Fruit fly (Drosophila melanogaster) whole organism, embryonic: Measurements from ENCODE around the gene Pdcd4.

Experiments used
- ATbp ChIP-seq: fragments of 200-800 bp; sonication (Bioruptor generic); optimal IDR thresholded peaks from 2 replicates; lab custom pipeline; 2017; ENCODE audit warnings: missing biosample characterization, mild to moderate bottlenecking, missing genetic modification characterization, missing genetic modification reagents
- CG10267 ChIP-seq: fragments of 200-800 bp; sonication (Bioruptor generic); optimal IDR thresholded peaks from 2 replicates; lab custom pipeline; 2018; ENCODE audit warnings: missing biosample characterization, mild to moderate bottlenecking, missing genetic modification characterization, moderate library complexity
- CG10979 ChIP-seq: fragments of 200-800 bp; sonication (Bioruptor generic); optimal IDR thresholded peaks from 2 replicates; lab custom pipeline; 2018; ENCODE audit warnings: missing biosample characterization, mild to moderate bottlenecking, missing genetic modification characterization, moderate library complexity
- CG12236 ChIP-seq: fragments of 200-800 bp; sonication (Bioruptor generic); optimal IDR thresholded peaks from 2 replicates; lab custom pipeline; 2016; ENCODE audit warnings: missing biosample characterization, missing genetic modification characterization
- CG14710 ChIP-seq: fragments of 200-800 bp; sonication (Bioruptor generic); optimal IDR thresholded peaks from 3 replicates; lab custom pipeline; 2019; ENCODE audit warnings: missing biosample characterization, mild to moderate bottlenecking, missing genetic modification characterization, moderate library complexity
- CG17385 ChIP-seq: fragments of 200-800 bp; sonication (Bioruptor generic); optimal IDR thresholded peaks from 3 replicates; lab custom pipeline; 2018; ENCODE audit warnings: missing biosample characterization, mild to moderate bottlenecking, missing genetic modification characterization
- CG17802 ChIP-seq: fragments of 200-800 bp; sonication (Bioruptor generic); optimal IDR thresholded peaks from 2 replicates; lab custom pipeline; 2018; ENCODE audit warnings: missing biosample characterization, mild to moderate bottlenecking, missing genetic modification characterization, moderate library complexity
- CG2129 ChIP-seq: fragments of 200-800 bp; sonication (Bioruptor generic); IDR thresholded peaks from 2 replicates; pipeline ENCODE4 v1.3.6; 2022; ENCODE audit warnings: missing biosample characterization, missing genetic modification characterization; ENCODE audit not compliant: partially characterized antibody
- CG4820 ChIP-seq: fragments of 200-800 bp; sonication (Bioruptor generic); optimal IDR thresholded peaks from 3 replicates; lab custom pipeline; 2016; ENCODE audit warnings: missing biosample characterization, missing genetic modification characterization
- CG6254 ChIP-seq: fragments of 200-800 bp; sonication (Bioruptor generic); optimal IDR thresholded peaks from 3 replicates; lab custom pipeline; 2017; ENCODE audit warnings: mild to moderate bottlenecking, missing biosample characterization, missing genetic modification reagents, missing genetic modification characterization
- CG7928 ChIP-seq: fragments of 200-800 bp; sonication (Bioruptor generic); optimal IDR thresholded peaks from 2 replicates; lab custom pipeline; 2017; ENCODE audit warnings: missing biosample characterization, mild to moderate bottlenecking, missing genetic modification characterization
- D19B ChIP-seq: fragments of 200-800 bp; sonication (Bioruptor generic); optimal IDR thresholded peaks from 2 replicates; lab custom pipeline; 2017; ENCODE audit warnings: missing biosample characterization, mild to moderate bottlenecking, missing genetic modification characterization
- Dad ChIP-seq: fragments of 200-800 bp; sonication (Bioruptor generic); optimal IDR thresholded peaks from 3 replicates; lab custom pipeline; 2016; ENCODE audit warnings: missing biosample characterization, missing genetic modification characterization
- Doc2 ChIP-seq: fragments of 200-800 bp; sonication (Bioruptor generic); IDR thresholded peaks from 2 replicates; pipeline ENCODE4 v1.3.6; 2022; ENCODE audit warnings: missing biosample characterization, missing genetic modification characterization
- Doc3 ChIP-seq: fragments of 200-800 bp; sonication (Bioruptor generic); IDR thresholded peaks from 3 replicates; pipeline ENCODE4 v1.3.6; 2022; ENCODE audit warnings: missing biosample characterization, missing genetic modification characterization; ENCODE audit not compliant: partially characterized antibody
- HHEX ChIP-seq: fragments of 200-800 bp; sonication (Bioruptor generic); optimal IDR thresholded peaks from 3 replicates; lab custom pipeline; 2017; ENCODE audit warnings: missing biosample characterization, mild to moderate bottlenecking, missing genetic modification characterization, missing genetic modification reagents
- HmgD ChIP-seq: fragments of 200-800 bp; sonication (Bioruptor generic); optimal IDR thresholded peaks from 3 replicates; lab custom pipeline; 2016; ENCODE audit warnings: missing biosample characterization, missing genetic modification characterization
- Lhr ChIP-seq: fragments of 200-800 bp; sonication (Bioruptor generic); optimal IDR thresholded peaks from 3 replicates; lab custom pipeline; 2017; ENCODE audit warnings: mild to moderate bottlenecking, missing biosample characterization, missing genetic modification reagents, missing genetic modification characterization
- Mad ChIP-seq: fragments of 200-800 bp; sonication (Bioruptor generic); optimal IDR thresholded peaks from 2 replicates; lab custom pipeline; 2016; ENCODE audit warnings: missing biosample characterization, missing genetic modification characterization
- Neu2 ChIP-seq: fragments of 200-800 bp; sonication (Bioruptor generic); optimal IDR thresholded peaks from 3 replicates; lab custom pipeline; 2016; ENCODE audit warnings: missing biosample characterization, missing genetic modification characterization, borderline replicate concordance
- Ptx1 ChIP-seq: fragments of 200-800 bp; sonication (Bioruptor generic); IDR thresholded peaks from 2 replicates; pipeline ENCODE4 v1.3.6; 2022; ENCODE audit warnings: missing biosample characterization, missing genetic modification characterization
- Sox100B ChIP-seq: fragments of 200-800 bp; sonication (Bioruptor generic); optimal IDR thresholded peaks from 3 replicates; lab custom pipeline; 2018; ENCODE audit warnings: missing biosample characterization, mild to moderate bottlenecking, missing genetic modification characterization
- Vsx1 ChIP-seq: fragments of 200-800 bp; sonication (Bioruptor generic); optimal IDR thresholded peaks from 2 replicates; lab custom pipeline; 2017; ENCODE audit warnings: missing biosample characterization, mild to moderate bottlenecking, missing genetic modification characterization, missing genetic modification reagents
- Xbp1 ChIP-seq: fragments of 200-800 bp; sonication (Bioruptor generic); optimal IDR thresholded peaks from 3 replicates; lab custom pipeline; 2016; ENCODE audit warnings: missing biosample characterization, mild to moderate bottlenecking, missing genetic modification characterization
- Xrp1 ChIP-seq: fragments of 200-800 bp; sonication (Bioruptor generic); IDR thresholded peaks from 2 replicates; pipeline ENCODE4 v1.3.6; 2022; ENCODE audit warnings: missing biosample characterization, missing genetic modification characterization
- abd-A ChIP-seq: fragments of 200-800 bp; sonication (Bioruptor generic); optimal IDR thresholded peaks from 3 replicates; lab custom pipeline; 2019; ENCODE audit warnings: missing biosample characterization, mild to moderate bottlenecking, missing genetic modification characterization, moderate library complexity
- ato ChIP-seq: fragments of 200-800 bp; sonication (Bioruptor generic); IDR thresholded peaks from 2 replicates; pipeline ENCODE4 v1.3.6; 2022; ENCODE audit warnings: missing biosample characterization, missing genetic modification characterization; ENCODE audit not compliant: partially characterized antibody
- az2 ChIP-seq: fragments of 200-800 bp; sonication (Bioruptor generic); optimal IDR thresholded peaks from 3 replicates; lab custom pipeline; 2016; ENCODE audit warnings: missing biosample characterization, missing genetic modification characterization
- bowl ChIP-seq: fragments of 200-800 bp; sonication (Bioruptor generic); IDR thresholded peaks from 2 replicates; pipeline ENCODE4 v1.3.6; 2022; ENCODE audit warnings: missing biosample characterization, missing genetic modification characterization
- bsh ChIP-seq, 2 experiments: fragments of 200-800 bp; sonication (Bioruptor generic); optimal IDR thresholded peaks; 2 replicates each; lab custom pipeline; 2017 to 2018; ENCODE audit warnings: mild to moderate bottlenecking in 2 of 2, missing biosample characterization in 2 of 2, missing genetic modification characterization in 2 of 2, moderate library complexity in 1 of 2
- fd96Cb ChIP-seq: fragments of 200-800 bp; sonication (Bioruptor generic); optimal IDR thresholded peaks from 2 replicates; lab custom pipeline; 2018; ENCODE audit warnings: missing biosample characterization, mild to moderate bottlenecking, missing genetic modification characterization, moderate library complexity
- ftz-f1 ChIP-seq: fragments of 200-800 bp; sonication (Bioruptor generic); optimal IDR thresholded peaks from 2 replicates; lab custom pipeline; 2016; ENCODE audit warnings: missing biosample characterization, missing genetic modification characterization
- her ChIP-seq: fragments of 200-800 bp; sonication (Bioruptor generic); optimal IDR thresholded peaks from 2 replicates; lab custom pipeline; 2016; ENCODE audit warnings: missing biosample characterization, missing genetic modification characterization
- hth ChIP-seq: fragments of >200 bp; optimal IDR thresholded peaks from 2 replicates; lab custom pipeline; 2017; ENCODE audit warnings: inconsistent platforms
- jigr1 ChIP-seq: fragments of 200-800 bp; sonication (Bioruptor generic); IDR thresholded peaks from 3 replicates; pipeline ENCODE4 v1.3.6; 2022; ENCODE audit warnings: missing biosample characterization, missing genetic modification characterization
- jing ChIP-seq: fragments of 200-800 bp; sonication (Bioruptor generic); optimal IDR thresholded peaks from 2 replicates; lab custom pipeline; 2018; ENCODE audit warnings: missing biosample characterization, mild to moderate bottlenecking, missing genetic modification characterization
- knrl ChIP-seq: fragments of 200-800 bp; sonication (Bioruptor generic); IDR thresholded peaks from 3 replicates; pipeline ENCODE4 v1.3.6; 2022; ENCODE audit warnings: missing biosample characterization, missing genetic modification characterization; ENCODE audit not compliant: partially characterized antibody
- nmo ChIP-seq: fragments of 200-800 bp; sonication (Bioruptor generic); optimal IDR thresholded peaks from 2 replicates; lab custom pipeline; 2018; ENCODE audit warnings: missing biosample characterization, mild to moderate bottlenecking, missing genetic modification characterization, moderate library complexity
- org-1 ChIP-seq: fragments of 200-800 bp; sonication (Bioruptor generic); optimal IDR thresholded peaks from 2 replicates; lab custom pipeline; 2017; ENCODE audit warnings: missing biosample characterization, missing genetic modification characterization
- otp ChIP-seq: fragments of 200-800 bp; sonication (Bioruptor generic); IDR thresholded peaks from 3 replicates; pipeline ENCODE4, ENCODE4 v1.3.6; 2022; ENCODE audit warnings: missing biosample characterization, missing genetic modification characterization
- pb ChIP-seq: fragments of 200-800 bp; sonication (Bioruptor generic); optimal IDR thresholded peaks from 3 replicates; lab custom pipeline; 2016; ENCODE audit warnings: missing biosample characterization, missing genetic modification characterization
- pros ChIP-seq: fragments of 200-800 bp; sonication (Bioruptor generic); optimal IDR thresholded peaks from 3 replicates; lab custom pipeline; 2019; ENCODE audit warnings: missing biosample characterization, mild to moderate bottlenecking, missing genetic modification characterization, moderate library complexity
- schlank ChIP-seq: fragments of 200-800 bp; sonication (Bioruptor generic); optimal IDR thresholded peaks from 2 replicates; lab custom pipeline; 2018; ENCODE audit warnings: missing biosample characterization, mild to moderate bottlenecking, missing genetic modification characterization
- scrt ChIP-seq: fragments of 200-800 bp; sonication (Bioruptor generic); optimal IDR thresholded peaks from 2 replicates; lab custom pipeline; 2018; ENCODE audit warnings: missing biosample characterization, mild to moderate bottlenecking, missing genetic modification characterization, moderate library complexity
- sens ChIP-seq: fragments of 200-800 bp; sonication (Bioruptor generic); peaks from one replicate; lab custom pipeline; 2016; ENCODE audit warnings: missing biosample characterization, missing genetic modification characterization
- stc ChIP-seq: fragments of 200-800 bp; sonication (Bioruptor generic); IDR thresholded peaks from 2 replicates; pipeline ENCODE4 v1.3.6; 2022; ENCODE audit warnings: missing biosample characterization, missing genetic modification characterization
- vnd ChIP-seq: fragments of 200-800 bp; sonication (Bioruptor generic); IDR thresholded peaks from 3 replicates; pipeline ENCODE4 v1.3.6; 2022; ENCODE audit warnings: missing biosample characterization, missing genetic modification characterization; ENCODE audit not compliant: partially characterized antibody
- vvl ChIP-seq: fragments of 200-800 bp; sonication (Bioruptor generic); IDR thresholded peaks from 2 replicates; pipeline ENCODE4 v1.3.6; 2022; ENCODE audit warnings: missing biosample characterization, missing genetic modification characterization
- zfh1 ChIP-seq: fragments of 200-800 bp; sonication (Bioruptor generic); IDR thresholded peaks from 3 replicates; pipeline ENCODE4 v1.3.6; 2022; ENCODE audit warnings: missing biosample characterization, missing genetic modification characterization

Gene Pdcd4

DNA sequence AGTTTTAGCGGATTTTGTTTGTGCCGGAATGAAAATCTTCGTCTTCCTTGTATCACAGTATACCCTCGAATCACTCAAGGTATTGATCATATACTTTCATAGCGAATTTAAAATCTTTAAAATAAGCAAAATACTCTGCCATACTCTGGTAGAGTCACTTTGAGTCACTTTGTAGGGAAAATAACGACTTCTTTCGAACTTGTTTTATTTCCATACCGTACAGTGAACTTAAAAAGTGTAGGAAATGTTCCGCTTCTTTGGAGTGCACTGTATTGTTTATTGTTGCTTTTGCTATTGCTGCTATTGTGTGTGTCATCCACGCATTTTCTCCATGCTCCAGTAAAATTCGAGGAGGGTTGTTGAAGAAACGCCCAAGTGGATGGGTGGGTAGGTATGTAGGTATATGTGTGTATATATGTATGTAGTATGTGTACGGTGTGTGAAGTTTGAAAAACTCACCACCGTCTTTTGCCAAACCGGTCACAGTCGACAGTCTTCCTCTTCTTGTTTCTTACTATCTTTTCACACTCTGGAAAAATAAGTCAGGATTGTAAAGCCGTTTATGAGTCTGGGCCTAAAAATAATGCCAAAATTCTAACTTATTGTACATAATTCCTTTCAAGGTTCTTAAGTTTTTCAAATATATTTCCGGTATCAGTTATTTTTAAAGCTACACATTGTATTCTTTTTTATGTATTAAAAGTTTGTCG, 33.9 kb upstream of the Pdcd4 start (continued):
- no peak for TF ChIP-seq jigr1 (GFP tag; lab: Robert Waterston, UW)
- peak; percentile 74 for TF ChIP-seq abd-A (tag; lab: Kevin White, UChicago)
- TF ChIP-seq Lhr (GFP tag; lab: Kevin White, UChicago) = no peak
- no peak for TF ChIP-seq Doc3 (GFP tag; lab: Robert Waterston, UW)
- peak; percentile 45 for TF ChIP-seq Xbp1
- TF ChIP-seq stc (GFP tag; lab: Robert Waterston, UW) = no peak
- TF ChIP-seq Sox100B = no peak
- TF ChIP-seq knrl (GFP tag; lab: Robert Waterston, UW) = no peak
- TF ChIP-seq CG6254 = no peak
- peak in 1 of 2 experiments; percentile 59 for TF ChIP-seq bsh (GFP tag; optimal IDR thresholded peaks at IDR 0.05; lab: Kevin White, UChicago)
- no peak for TF ChIP-seq bowl
- no peak for TF ChIP-seq zfh1 (GFP tag; lab: Robert Waterston, UW)
- TF ChIP-seq ftz-f1 (GFP tag; lab: Kevin White, UChicago) = no peak
- no peak for TF ChIP-seq jing
- TF ChIP-seq nmo (GFP tag; lab: Kevin White, UChicago) = peak; percentile 23
- TF ChIP-seq CG4820 (GFP tag; lab: Kevin White, UChicago) = no peak
- no peak for TF ChIP-seq hth (lab: Kevin White, UChicago)
- 0 out of 2 replicates have a peak, but pooled peaks have one; percentile 27 for TF ChIP-seq Ptx1 (GFP tag; lab: Robert Waterston, UW)
- TF ChIP-seq vnd (GFP tag; lab: Robert Waterston, UW) = no peak
- TF ChIP-seq her (GFP tag; lab: Kevin White, UChicago) = no peak
- no peak for TF ChIP-seq vvl (GFP tag; lab: Robert Waterston, UW)
- TF ChIP-seq Neu2 (GFP tag; lab: Kevin White, UChicago) = no peak
- TF ChIP-seq CG14710 = peak; percentile 18
- TF ChIP-seq CG2129 = no peak
- TF ChIP-seq Doc2 (GFP tag; lab: Robert Waterston, UW) = no peak
- TF ChIP-seq CG10979 (tag; lab: Kevin White, UChicago) = peak; percentile 36
- TF ChIP-seq ATbp (GFP tag; lab: Kevin White, UChicago) = peak; percentile 51
- TF ChIP-seq fd96Cb (tag; lab: Kevin White, UChicago) = peak; percentile 25
- TF ChIP-seq CG10267 (tag; lab: Kevin White, UChicago) = peak; percentile 17
- no peak for TF ChIP-seq Vsx1
- no peak for TF ChIP-seq CG17802 (tag; lab: Kevin White, UChicago)
- peak; percentile 29 for TF ChIP-seq D19B (GFP tag; lab: Kevin White, UChicago)
- peak; percentile 16 for TF ChIP-seq org-1
- TF ChIP-seq otp (GFP tag; lab: Robert Waterston, UW) = no peak
- TF ChIP-seq scrt = peak; percentile 43
- peak; percentile 60 for TF ChIP-seq CG17385
- no peak for TF ChIP-seq CG12236
- peak; percentile 88 for TF ChIP-seq sens (GFP tag; lab: Kevin White, UChicago)
- TF ChIP-seq Dad (GFP tag; lab: Kevin White, UChicago) = no peak
- TF ChIP-seq pros (GFP tag; lab: Kevin White, UChicago) = peak; percentile 96
- TF ChIP-seq HHEX = peak; percentile 50
- TF ChIP-seq az2 = peak; percentile 15
- no peak for TF ChIP-seq pb (GFP tag; lab: Kevin White, UChicago)
- TF ChIP-seq Mad (GFP tag; lab: Kevin White, UChicago) = no peak
- TF ChIP-seq CG7928 = no peak
- no peak for TF ChIP-seq schlank (tag; lab: Kevin White, UChicago)
- TF ChIP-seq Xrp1 (GFP tag; lab: Robert Waterston, UW) = peak; percentile 59; the same call in 1 of the 2 replicates
- TF ChIP-seq ato = no peak
- TF ChIP-seq HmgD (GFP tag; lab: Kevin White, UChicago) = no peak
